Worm (Caenorhabditis elegans) whole organism, young adult: ENCODE measurements around the gene F20G2.6.
A peak's percentile ranks its signal among the peaks of the same experiment; 100 is the strongest.

Source experiments
- B0019.2 ChIP-seq: fragments of 200-800 bp; sonication (Bioruptor generic); conservative IDR thresholded peaks from 2 replicates; pipeline ENCODE4 v1.3.6; 2022; ENCODE audit warnings: missing genetic modification reagents, missing genetic modification characterization, missing compliant biosample characterization
- B0336.3 ChIP-seq: fragments of 200-800 bp; sonication (Bioruptor generic); IDR thresholded peaks from 2 replicates; pipeline ENCODE4 v1.3.6; 2022; ENCODE audit warnings: missing genetic modification characterization, missing compliant biosample characterization
- C06A6.2 ChIP-seq: fragments of 200-800 bp; sonication (Bioruptor generic); conservative IDR thresholded peaks from 2 replicates; pipeline ENCODE4 v1.3.6; 2022; ENCODE audit warnings: missing genetic modification characterization, missing compliant biosample characterization
- F10E7.11 ChIP-seq: sonication (generic microtip); optimal IDR thresholded peaks from 2 replicates; lab custom pipeline; 2017; ENCODE audit warnings: mild to moderate bottlenecking, missing genetic modification characterization, moderate library complexity, missing compliant biosample characterization
- F39B2.1 ChIP-seq: fragments of 200-800 bp; sonication (Bioruptor generic); IDR thresholded peaks from 2 replicates; pipeline ENCODE4 v1.3.6; 2022; ENCODE audit warnings: missing genetic modification reagents, missing genetic modification characterization, missing compliant biosample characterization
- F55B11.4 ChIP-seq: sonication (generic microtip); optimal IDR thresholded peaks from 2 replicates; lab custom pipeline; 2016; ENCODE audit warnings: missing compliant biosample characterization, missing genetic modification characterization, borderline replicate concordance; ENCODE audit not compliant: insufficient read depth
- K11D2.4 ChIP-seq: fragments of 200-800 bp; sonication (Bioruptor generic); IDR thresholded peaks from 2 replicates; pipeline ENCODE4 v1.3.6; 2022; ENCODE audit warnings: missing genetic modification reagents, missing genetic modification characterization, missing compliant biosample characterization
- Y56A3A.18 ChIP-seq: fragments of 200-800 bp; sonication (Bioruptor generic); IDR thresholded peaks from 2 replicates; pipeline ENCODE4 v1.3.6; 2022; ENCODE audit warnings: missing genetic modification reagents, missing genetic modification characterization, missing compliant biosample characterization
- aptf-3 ChIP-seq: fragments of 200-800 bp; sonication (Bioruptor generic); IDR thresholded peaks from 2 replicates; pipeline ENCODE4 v1.3.6; 2022; ENCODE audit warnings: missing genetic modification characterization, missing compliant biosample characterization
- athp-1 ChIP-seq: sonication (generic microtip); optimal IDR thresholded peaks from 2 replicates; lab custom pipeline; 2017; ENCODE audit warnings: mild to moderate bottlenecking, missing genetic modification characterization, missing compliant biosample characterization
- attf-3 ChIP-seq: fragments of 200-800 bp; sonication (Bioruptor generic); conservative IDR thresholded peaks from 2 replicates; pipeline ENCODE4 v1.3.6; 2022; ENCODE audit warnings: missing genetic modification reagents, missing genetic modification characterization, missing compliant biosample characterization
- attf-5 ChIP-seq: fragments of 200-800 bp; sonication (Bioruptor generic); optimal IDR thresholded peaks from 2 replicates; lab custom pipeline; 2018; ENCODE audit warnings: mild to moderate bottlenecking, missing genetic modification characterization, missing compliant biosample characterization
- cebp-1 ChIP-seq, 2 experiments: fragments of 200-800 bp in 1 of 2; sonication (Bioruptor generic) in 1 of 2; sonication (generic microtip) in 1 of 2; IDR thresholded peaks in 1 of 2; optimal IDR thresholded peaks in 1 of 2; 2 replicates each; pipeline versions ENCODE4 v1.3.6 to Lab custom; 2017 to 2022; ENCODE audit warnings: missing compliant biosample characterization in 2 of 2, missing genetic modification characterization in 2 of 2, mild to moderate bottlenecking in 1 of 2, missing genetic modification reagents in 1 of 2, moderate library complexity in 1 of 2
- ceh-100 ChIP-seq: fragments of 200-800 bp; sonication (Bioruptor generic); IDR thresholded peaks from 2 replicates; pipeline ENCODE4 v1.3.6; 2022; ENCODE audit warnings: missing genetic modification reagents, missing genetic modification characterization, missing compliant biosample characterization
- ceh-27 ChIP-seq: fragments of 200-800 bp; sonication (Bioruptor generic); optimal IDR thresholded peaks from 2 replicates; lab custom pipeline; 2018; ENCODE audit warnings: mild to moderate bottlenecking, missing genetic modification characterization, moderate library complexity, missing compliant biosample characterization
- chd-7 ChIP-seq: sonication (generic microtip); optimal IDR thresholded peaks from 2 replicates; lab custom pipeline; 2016; ENCODE audit warnings: mild to moderate bottlenecking, missing genetic modification characterization, moderate library complexity, missing compliant biosample characterization
- dox-1 ChIP-seq: fragments of 200-800 bp; sonication (Bioruptor generic); IDR thresholded peaks from 2 replicates; pipeline ENCODE4 v1.3.6; 2022; ENCODE audit warnings: missing genetic modification reagents, missing genetic modification characterization, missing compliant biosample characterization
- egl-18 ChIP-seq: fragments of 200-800 bp; sonication (Bioruptor generic); IDR thresholded peaks from 2 replicates; pipeline ENCODE4 v1.3.6; 2022; ENCODE audit warnings: missing genetic modification reagents, missing genetic modification characterization, missing compliant biosample characterization
- egrh-3 ChIP-seq: fragments of 200-800 bp; sonication (Bioruptor generic); IDR thresholded peaks from 2 replicates; pipeline ENCODE4 v1.3.6; 2022; ENCODE audit warnings: missing genetic modification reagents, missing genetic modification characterization, missing compliant biosample characterization
- ekl-4 ChIP-seq: fragments of 200-800 bp; sonication (Bioruptor generic); IDR thresholded peaks from 2 replicates; pipeline ENCODE4 v1.3.6; 2022; ENCODE audit warnings: missing genetic modification reagents, missing genetic modification characterization, missing compliant biosample characterization
- hmg-1.2 ChIP-seq: fragments of 200-800 bp; sonication (Bioruptor generic); IDR thresholded peaks from 2 replicates; pipeline ENCODE4 v1.3.6; 2022; ENCODE audit warnings: missing genetic modification reagents, missing genetic modification characterization, missing compliant biosample characterization
- hmg-20 ChIP-seq: fragments of 200-800 bp; sonication (Bioruptor generic); IDR thresholded peaks from 2 replicates; pipeline ENCODE4 v1.3.6; 2022; ENCODE audit warnings: missing genetic modification reagents, missing genetic modification characterization, missing compliant biosample characterization
- hrde-1 ChIP-seq: sonication (generic microtip); optimal IDR thresholded peaks from 2 replicates; lab custom pipeline; 2016; ENCODE audit warnings: missing genetic modification characterization, mild to moderate bottlenecking, missing compliant biosample characterization, moderate library complexity, missing genotype, missing genetic modification reagents, borderline replicate concordance
- lag-1 ChIP-seq: fragments of 200-800 bp; sonication (Bioruptor generic); IDR thresholded peaks from 2 replicates; pipeline ENCODE4 v1.3.6; 2022; ENCODE audit warnings: missing genetic modification reagents, missing genetic modification characterization, missing compliant biosample characterization
- let-607 ChIP-seq, 2 experiments: fragments of 200-800 bp in 1 of 2; sonication (Bioruptor generic) in 1 of 2; sonication (generic microtip) in 1 of 2; optimal IDR thresholded peaks; 2 replicates each; lab custom pipeline; 2016 to 2018; ENCODE audit warnings: mild to moderate bottlenecking in 2 of 2, missing compliant biosample characterization in 2 of 2, missing genetic modification characterization in 2 of 2, moderate library complexity in 2 of 2, missing genotype in 1 of 2
- lir-1 ChIP-seq: fragments of 200-800 bp; sonication (Bioruptor generic); conservative IDR thresholded peaks from 2 replicates; pipeline ENCODE4 v1.3.6; 2022; ENCODE audit warnings: missing genetic modification reagents, missing genetic modification characterization, missing compliant biosample characterization
- nhr-120 ChIP-seq: fragments of 200-800 bp; sonication (Bioruptor generic); IDR thresholded peaks from 2 replicates; pipeline ENCODE4 v1.3.6; 2022; ENCODE audit warnings: missing genetic modification characterization, missing compliant biosample characterization
- nhr-179 ChIP-seq: sonication (generic microtip); optimal IDR thresholded peaks from 2 replicates; lab custom pipeline; 2016; ENCODE audit warnings: mild to moderate bottlenecking, missing genetic modification characterization, missing compliant biosample characterization
- pbrm-1 ChIP-seq: fragments of 200-800 bp; sonication (Bioruptor generic); IDR thresholded peaks from 2 replicates; pipeline ENCODE4 v1.3.6; 2022; ENCODE audit warnings: missing genetic modification reagents, missing genetic modification characterization, missing compliant biosample characterization
- rec-8 ChIP-seq, 2 experiments: sonication (generic microtip); optimal IDR thresholded peaks; 2 replicates each; lab custom pipeline; 2016; ENCODE audit warnings: mild to moderate bottlenecking in 2 of 2, missing genetic modification characterization in 2 of 2, missing genetic modification reagents in 2 of 2, missing genotype in 2 of 2, missing biosample characterization in 1 of 2, missing compliant biosample characterization in 1 of 2, moderate library complexity in 1 of 2
- rpc-1 ChIP-seq, 2 experiments: fragments of 150-350 bp in 1 of 2; sonication (generic microtip) in 1 of 2; optimal IDR thresholded peaks; 2 replicates each; lab custom pipeline; 2014 to 2018; ENCODE audit warnings: missing biosample characterization in 1 of 2, missing genetic modification characterization in 1 of 2, missing genetic modification reagents in 1 of 2, missing genotype in 1 of 2
- snpc-3.4 ChIP-seq: sonication (generic microtip); optimal IDR thresholded peaks from 2 replicates; lab custom pipeline; 2017; ENCODE audit warnings: missing genetic modification characterization, mild to moderate bottlenecking, missing compliant biosample characterization, antibody characterized with exemption, moderate library complexity, missing genotype, missing genetic modification reagents
- somi-1 ChIP-seq: fragments of 200-800 bp; sonication (Bioruptor generic); optimal IDR thresholded peaks from 2 replicates; lab custom pipeline; 2018; ENCODE audit warnings: mild to moderate bottlenecking, missing genetic modification characterization, missing compliant biosample characterization
- sptf-2 ChIP-seq: fragments of 200-800 bp; sonication (Bioruptor generic); optimal IDR thresholded peaks from 2 replicates; lab custom pipeline; 2018; ENCODE audit warnings: mild to moderate bottlenecking, missing genetic modification characterization, missing compliant biosample characterization
- zfh-2 ChIP-seq: fragments of 200-800 bp; sonication (Bioruptor generic); conservative IDR thresholded peaks from 2 replicates; pipeline ENCODE4 v1.3.6; 2022; ENCODE audit warnings: missing genetic modification reagents, missing genetic modification characterization, missing compliant biosample characterization
- ztf-18 ChIP-seq: sonication (generic microtip); optimal IDR thresholded peaks from 2 replicates; lab custom pipeline; 2016; ENCODE audit warnings: missing genotype, mild to moderate bottlenecking, missing genetic modification characterization, missing compliant biosample characterization
- ztf-3 ChIP-seq: fragments of 200-800 bp; sonication (Bioruptor generic); optimal IDR thresholded peaks from 2 replicates; lab custom pipeline; 2018; ENCODE audit warnings: mild to moderate bottlenecking, missing genetic modification characterization, missing compliant biosample characterization

Gene F20G2.6

ce11 chrV:13796246-13796776, 33.4 kb downstream of the F20G2.6 start, which contains the start of gene twk-32 (continued):
- no peak for TF ChIP-seq let-607 (tag; optimal IDR thresholded peaks at IDR 0.05; lab: Kevin White, UChicago)
- peak; percentile 31; the same call in 1 of the 2 replicates for TF ChIP-seq dox-1 (GFP tag; lab: Robert Waterston, UW)
- TF ChIP-seq rec-8 (tag; optimal IDR thresholded peaks at IDR 0.05; lab: Kevin White, UChicago): no peak
- TF ChIP-seq ekl-4 (GFP tag; lab: Robert Waterston, UW): 0 out of 2 replicates have a peak, but pooled peaks have one; percentile 29

ce11 chrV:13799190-13799589, 36.3 kb downstream of the F20G2.6 start:
- TF ChIP-seq cebp-1 (GFP tag; IDR thresholded peaks at IDR 0.05; lab: Robert Waterston, UW): no peak
- no peak for TF ChIP-seq cebp-1 (tag; optimal IDR thresholded peaks at IDR 0.05; lab: Kevin White, UChicago)
- no peak for TF ChIP-seq chd-7 (tag; lab: Kevin White, UChicago)
- TF ChIP-seq ztf-3: no peak

DNA sequence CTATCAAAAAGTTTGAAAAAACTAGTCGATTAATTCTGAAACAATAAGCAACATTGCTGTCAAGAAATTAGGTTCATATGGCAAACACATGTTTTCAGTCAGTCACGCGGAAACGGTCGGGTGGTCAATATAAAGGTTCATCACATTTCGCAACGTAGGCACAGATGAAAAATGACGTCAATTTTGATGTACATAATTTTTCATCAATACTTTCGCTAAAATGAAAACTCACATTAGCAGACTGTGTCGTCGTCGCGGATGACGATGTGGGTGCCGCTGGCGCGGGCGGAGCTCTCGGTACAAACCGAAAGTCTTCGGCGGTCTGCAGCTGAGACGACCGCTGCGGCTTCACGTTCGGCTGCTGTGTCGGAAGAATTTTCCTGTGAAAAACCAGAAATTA, 41.0 kb downstream of the F20G2.6 start, which contains the start of gene swan-2:
Gene swan-2 (minus strand): TSS at position 380 of the 400 bp plus-strand sequence.
- no peak for TF ChIP-seq nhr-120 (GFP tag; lab: Robert Waterston, UW)
- peak; percentile 84 for TF ChIP-seq cebp-1 (GFP tag; IDR thresholded peaks at IDR 0.05; lab: Robert Waterston, UW)
- TF ChIP-seq cebp-1 (tag; optimal IDR thresholded peaks at IDR 0.05; lab: Kevin White, UChicago): peak; percentile 91
- TF ChIP-seq zfh-2 (GFP tag; lab: Robert Waterston, UW): peak; percentile 83
- peak; percentile 46; the same call in 1 of the 2 replicates for TF ChIP-seq egrh-3 (GFP tag; lab: Robert Waterston, UW)
- peak; percentile 11 for TF ChIP-seq attf-5 (GFP tag; lab: Kevin White, UChicago)

DNA sequence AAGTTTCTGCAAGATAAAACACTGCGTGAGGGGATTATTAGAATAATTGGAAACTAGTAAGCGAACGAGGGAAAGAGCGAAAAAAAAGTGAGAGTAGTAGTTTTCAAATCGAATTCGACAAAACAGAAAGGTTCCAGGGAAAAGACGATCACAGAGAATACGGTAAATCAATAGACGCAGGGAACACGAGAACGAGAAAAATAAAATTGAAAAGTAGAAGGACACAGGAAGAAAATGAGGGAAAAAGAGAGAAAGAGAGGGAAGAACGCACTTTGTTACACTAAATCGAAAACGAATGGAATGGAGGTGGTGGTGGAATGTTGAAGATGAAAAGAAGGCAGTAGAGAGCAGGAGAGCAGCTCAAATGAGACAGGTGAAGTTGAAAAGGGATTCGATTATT, 44.4 kb downstream of the F20G2.6 start, which contains the start of gene swan-1:
Gene swan-1 (minus strand): TSS at position 6 of the 400 bp plus-strand sequence.
- TF ChIP-seq somi-1 (GFP tag; lab: Kevin White, UChicago) (no peak), hmg-20 (GFP tag; lab: Robert Waterston, UW) (no peak), ekl-4 (GFP tag; lab: Robert Waterston, UW) (0 out of 2 replicates have a peak, but pooled peaks have one; percentile 29)

DNA sequence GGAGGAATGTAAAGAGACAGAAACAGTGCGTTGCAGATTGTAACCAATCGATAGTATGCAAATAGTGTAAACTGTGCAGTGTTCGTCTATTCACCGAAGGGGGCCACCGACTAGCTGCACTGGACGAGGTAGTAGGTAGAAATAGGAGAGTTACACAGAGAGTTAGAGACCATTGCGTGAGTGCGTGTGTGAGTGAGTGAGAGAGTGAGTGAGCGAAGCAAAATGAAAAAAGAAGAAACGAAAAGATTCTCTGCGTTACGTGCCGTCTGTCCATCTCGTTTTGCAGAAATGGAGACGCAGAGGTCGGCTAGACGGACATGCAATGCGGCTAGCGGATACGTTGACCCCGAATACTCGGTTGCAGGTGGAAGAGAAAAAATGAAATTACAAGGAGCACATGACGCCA, 45.6 kb downstream of the F20G2.6 start:
- no peak for TF ChIP-seq lag-1 (GFP tag; lab: Robert Waterston, UW)
- TF ChIP-seq ztf-3: no peak
- no peak for TF ChIP-seq nhr-179 (tag; lab: Kevin White, UChicago)
- TF ChIP-seq chd-7 (tag; lab: Kevin White, UChicago): peak; percentile 31
- no peak for TF ChIP-seq B0019.2 (GFP tag; lab: Robert Waterston, UW)
- TF ChIP-seq rpc-1 (optimal IDR thresholded peaks at IDR 0.05; lab: Kevin White, UChicago): no peak
- no peak for TF ChIP-seq rpc-1 (tag; optimal IDR thresholded peaks at IDR 0.05; lab: Kevin White, UChicago)
- TF ChIP-seq F55B11.4: no peak
- TF ChIP-seq F39B2.1: no peak
- TF ChIP-seq aptf-3 (GFP tag; lab: Robert Waterston, UW): no peak
- TF ChIP-seq pbrm-1 (GFP tag; lab: Robert Waterston, UW): no peak
- TF ChIP-seq ztf-18 (tag; lab: Kevin White, UChicago): peak; percentile 60
- no peak for TF ChIP-seq B0336.3 (GFP tag; lab: Robert Waterston, UW)
- TF ChIP-seq egl-18 (GFP tag; lab: Robert Waterston, UW): no peak
- no peak for TF ChIP-seq sptf-2 (GFP tag; lab: Kevin White, UChicago)
- no peak for TF ChIP-seq attf-3 (GFP tag; lab: Robert Waterston, UW)
- no peak for TF ChIP-seq hrde-1 (tag; lab: Kevin White, UChicago)
- no peak for TF ChIP-seq C06A6.2 (GFP tag; lab: Robert Waterston, UW)
- 0 out of 2 replicates have a peak, but pooled peaks have one; percentile 49 for TF ChIP-seq lir-1 (GFP tag; lab: Robert Waterston, UW)
- TF ChIP-seq F10E7.11: no peak
- TF ChIP-seq rec-8 (tag; optimal IDR thresholded peaks at IDR 0.05; lab: Kevin White, UChicago): no peak
- no peak for TF ChIP-seq K11D2.4 (GFP tag; lab: Robert Waterston, UW)
- TF ChIP-seq ceh-27 (GFP tag; lab: Kevin White, UChicago): peak; percentile 27
- TF ChIP-seq hmg-1.2: peak; percentile 74; the same call in 1 of the 2 replicates
- TF ChIP-seq ceh-100: no peak
- 0 out of 2 replicates have a peak, but pooled peaks have one; percentile 44 for TF ChIP-seq Y56A3A.18 (GFP tag; lab: Robert Waterston, UW)
- no peak for TF ChIP-seq athp-1 (tag; lab: Kevin White, UChicago)
- no peak for TF ChIP-seq snpc-3.4 (tag; lab: Kevin White, UChicago)
